ENCODE assay signal across 1 fruit fly cellular context in genomic region chr3R:7936786-7937363, dm6.
TF ChIP-seq lines count a peak whose summit lies in the region.

No protein-coding gene starts in this region.

TF ChIP-seq in whole organism, embryonic, 481 proteins besides CTCF, POLR2A, EP300 and RAD21 (continued from another document):
- TF ChIP-seq nom (GFP tag; optimal IDR thresholded peaks at IDR 0.05; lab: Kevin White, UChicago) (peak; percentile 23), CG4360 (GFP tag; IDR thresholded peaks at IDR 0.05; lab: Robert Waterston, UW) (peak; percentile 91), eve (GFP tag; optimal IDR thresholded peaks at IDR 0.05; lab: Kevin White, UChicago) (no peak), D (optimal IDR thresholded peaks at IDR 0.05; lab: Kevin White, UChicago) (peak; percentile 32), D (GFP tag; optimal IDR thresholded peaks at IDR 0.05; lab: Kevin White, UChicago) (no peak), CG42726 (GFP tag; IDR thresholded peaks at IDR 0.05; lab: Robert Waterston, UW; ENCODE audit: partially characterized antibody) (0 out of 2 replicates have a peak, but pooled peaks have one; percentile 34), CoRest (tag; optimal IDR thresholded peaks at IDR 0.05; lab: Kevin White, UChicago) (peak; percentile 1), Nf-YB (GFP tag; optimal IDR thresholded peaks at IDR 0.05; lab: Kevin White, UChicago) (peak; percentile 99), Aef1 (GFP tag; IDR thresholded peaks at IDR 0.05; lab: Robert Waterston, UW) (peak; percentile 70), bsh (GFP tag; optimal IDR thresholded peaks at IDR 0.05; lab: Kevin White, UChicago) (no peak), CG5180 (GFP tag; optimal IDR thresholded peaks at IDR 0.05; lab: Kevin White, UChicago) (peak; percentile 84), Jarid2 (GFP tag; optimal IDR thresholded peaks at IDR 0.05; lab: Kevin White, UChicago) (peak; percentile 48)
